Worm (Caenorhabditis elegans) whole organism, L2 larva: ENCODE results near the gene cex-2.

Experiments used
- C34F6.9 ChIP-seq: fragments of 150-350 bp; optimal IDR thresholded peaks from 2 replicates; lab custom pipeline; 2014; ENCODE audit warnings: missing biosample characterization, missing genetic modification characterization
- F13H6.1 ChIP-seq: sonication (generic microtip); optimal IDR thresholded peaks from 2 replicates; lab custom pipeline; 2016; ENCODE audit warnings: missing genetic modification characterization, missing compliant biosample characterization
- R02D3.7 ChIP-seq: fragments of 150-350 bp; optimal IDR thresholded peaks from 2 replicates; lab custom pipeline; 2014; ENCODE audit warnings: missing biosample characterization, missing genetic modification characterization
- Y55F3AM.14 ChIP-seq: fragments of 200-800 bp; sonication (Bioruptor generic); optimal IDR thresholded peaks from 2 replicates; lab custom pipeline; 2018; ENCODE audit warnings: mild to moderate bottlenecking, missing genetic modification characterization, missing compliant biosample characterization
- alr-1 ChIP-seq: fragments of 150-350 bp; optimal IDR thresholded peaks from 2 replicates; lab custom pipeline; 2014; ENCODE audit warnings: missing biosample characterization, missing genetic modification characterization
- ama-1 ChIP-seq: fragments of 150-350 bp; optimal IDR thresholded peaks from 2 replicates; lab custom pipeline; 2018; ENCODE audit warnings: inconsistent platforms
- ceh-16 ChIP-seq: fragments of 150-350 bp; optimal IDR thresholded peaks from 2 replicates; lab custom pipeline; 2014; ENCODE audit warnings: missing biosample characterization, missing genetic modification characterization
- ceh-82 ChIP-seq: fragments of 150-350 bp; optimal IDR thresholded peaks from 2 replicates; lab custom pipeline; 2014; ENCODE audit warnings: missing biosample characterization, missing genetic modification characterization
- crh-2 ChIP-seq: sonication (generic microtip); optimal IDR thresholded peaks from 2 replicates; lab custom pipeline; 2017; ENCODE audit warnings: missing biosample characterization, missing genetic modification characterization
- dmd-4 ChIP-seq: sonication (generic microtip); optimal IDR thresholded peaks from 2 replicates; lab custom pipeline; 2017; ENCODE audit warnings: missing biosample characterization, missing genetic modification characterization
- elt-1 ChIP-seq: fragments of 150-350 bp; optimal IDR thresholded peaks from 2 replicates; lab custom pipeline; 2014; ENCODE audit warnings: missing biosample characterization, missing genetic modification characterization
- elt-3 ChIP-seq: sonication (generic microtip); optimal IDR thresholded peaks from 2 replicates; lab custom pipeline; 2017; ENCODE audit warnings: missing biosample characterization, missing genetic modification characterization
- fos-1 ChIP-seq: fragments of 150-350 bp; optimal IDR thresholded peaks from 2 replicates; lab custom pipeline; 2014; ENCODE audit warnings: missing biosample characterization, missing genetic modification characterization
- gmeb-1 ChIP-seq: fragments of 150-350 bp; optimal IDR thresholded peaks from 2 replicates; lab custom pipeline; 2014; ENCODE audit warnings: missing biosample characterization, missing genetic modification characterization
- lin-11 ChIP-seq: fragments of 150-350 bp; sonication (generic microtip); optimal IDR thresholded peaks from 2 replicates; lab custom pipeline; 2014; ENCODE audit warnings: missing biosample characterization, missing genetic modification characterization, inconsistent platforms, mixed read lengths
- lin-13 ChIP-seq: fragments of 150-350 bp; optimal IDR thresholded peaks from 2 replicates; lab custom pipeline; 2014; ENCODE audit warnings: missing biosample characterization, missing genetic modification reagents, missing genetic modification characterization
- lsy-2 ChIP-seq, 2 experiments: fragments of 150-350 bp in 1 of 2; sonication (generic microtip) in 1 of 2; optimal IDR thresholded peaks; 2 replicates each; lab custom pipeline; 2014 to 2017; ENCODE audit warnings: missing biosample characterization in 2 of 2, missing genetic modification characterization in 2 of 2
- mab-5 ChIP-seq: fragments of 150-350 bp; optimal IDR thresholded peaks from 2 replicates; lab custom pipeline; 2014; ENCODE audit warnings: missing biosample characterization, missing genetic modification characterization
- mbf-1 ChIP-seq: sonication (generic microtip); optimal IDR thresholded peaks from 2 replicates; lab custom pipeline; 2017; ENCODE audit warnings: missing biosample characterization, missing genetic modification characterization
- nhr-11 ChIP-seq: fragments of 150-350 bp; optimal IDR thresholded peaks from 2 replicates; lab custom pipeline; 2014; ENCODE audit warnings: missing biosample characterization, missing genetic modification characterization
- nhr-12 ChIP-seq: fragments of 150-350 bp; optimal IDR thresholded peaks from 2 replicates; lab custom pipeline; 2014; ENCODE audit warnings: missing biosample characterization, missing genetic modification characterization
- nhr-129 ChIP-seq: fragments of 150-350 bp; optimal IDR thresholded peaks from 2 replicates; lab custom pipeline; 2014; ENCODE audit warnings: missing biosample characterization, missing genetic modification characterization
- nhr-21 ChIP-seq: fragments of 150-350 bp; optimal IDR thresholded peaks from 2 replicates; lab custom pipeline; 2014; ENCODE audit warnings: missing biosample characterization, missing genetic modification characterization
- nhr-23 ChIP-seq: fragments of 150-350 bp; optimal IDR thresholded peaks from 2 replicates; lab custom pipeline; 2014; ENCODE audit warnings: missing biosample characterization, missing genetic modification reagents, missing genetic modification characterization
- nhr-25 ChIP-seq: fragments of 150-350 bp; sonication (generic microtip); optimal IDR thresholded peaks from 3 replicates; lab custom pipeline; 2014; ENCODE audit warnings: missing biosample characterization, missing genetic modification characterization
- nhr-77 ChIP-seq: fragments of 150-350 bp; optimal IDR thresholded peaks from 2 replicates; lab custom pipeline; 2014; ENCODE audit warnings: missing biosample characterization, missing genetic modification characterization
- peb-1 ChIP-seq: fragments of 150-350 bp; optimal IDR thresholded peaks from 2 replicates; lab custom pipeline; 2014; ENCODE audit warnings: missing biosample characterization, missing genetic modification characterization
- sem-4 ChIP-seq: fragments of 150-350 bp; optimal IDR thresholded peaks from 2 replicates; lab custom pipeline; 2014; ENCODE audit warnings: missing biosample characterization, missing genetic modification reagents, missing genetic modification characterization
- skn-1 ChIP-seq: sonication (generic microtip); optimal IDR thresholded peaks from 2 replicates; lab custom pipeline; 2017; ENCODE audit warnings: missing biosample characterization, missing genetic modification characterization
- sma-9 ChIP-seq, 2 experiments: fragments of 150-350 bp in 1 of 2; sonication (generic microtip) in 1 of 2; optimal IDR thresholded peaks; 2 replicates each; lab custom pipeline; 2014 to 2016; ENCODE audit warnings: missing genetic modification characterization in 2 of 2, mild to moderate bottlenecking in 1 of 2, missing biosample characterization in 1 of 2, missing compliant biosample characterization in 1 of 2, missing genetic modification reagents in 1 of 2, moderate library complexity in 1 of 2
- unc-39 ChIP-seq: fragments of 150-350 bp; optimal IDR thresholded peaks from 2 replicates; lab custom pipeline; 2014; ENCODE audit warnings: missing biosample characterization, missing genetic modification characterization
- unc-55 ChIP-seq: fragments of 150-350 bp; sonication (generic microtip); optimal IDR thresholded peaks from 3 replicates; lab custom pipeline; 2014; ENCODE audit warnings: missing biosample characterization, missing genetic modification reagents, missing genetic modification characterization
- unc-62 ChIP-seq: fragments of 150-350 bp; optimal IDR thresholded peaks from 2 replicates; lab custom pipeline; 2014; ENCODE audit warnings: missing biosample characterization, missing genetic modification reagents, missing genetic modification characterization
- zag-1 ChIP-seq: fragments of 150-350 bp; optimal IDR thresholded peaks from 2 replicates; lab custom pipeline; 2014; ENCODE audit warnings: missing biosample characterization, missing genetic modification characterization
- ztf-11 ChIP-seq: sonication (generic microtip); optimal IDR thresholded peaks from 2 replicates; lab custom pipeline; 2017; ENCODE audit warnings: missing biosample characterization, missing genetic modification characterization
- ztf-4 ChIP-seq: fragments of 150-350 bp; optimal IDR thresholded peaks from 2 replicates; lab custom pipeline; 2014; ENCODE audit warnings: missing biosample characterization, missing genetic modification characterization

Gene cex-2

DNA sequence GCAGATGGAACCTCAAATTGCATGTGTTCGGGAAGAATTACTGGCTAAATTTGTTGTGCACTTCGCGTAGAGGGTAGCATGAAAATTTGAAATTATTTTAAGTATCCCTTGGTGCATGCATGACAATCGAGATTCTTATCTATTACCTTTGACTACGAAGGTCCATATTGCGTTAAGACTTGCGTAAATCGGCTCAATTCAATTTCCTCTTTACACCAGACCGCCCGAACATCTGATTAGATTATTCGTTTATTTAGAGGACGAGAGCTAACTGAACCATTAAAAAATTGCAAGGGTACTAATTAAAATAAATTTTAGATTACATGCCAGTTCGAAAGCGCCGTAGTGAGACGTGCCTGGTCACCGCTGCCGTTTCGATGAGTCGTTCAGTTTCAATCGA lies 17.6 kb downstream of the cex-2 start:
- no peak for TF ChIP-seq gmeb-1
- TF ChIP-seq lsy-2 (tag; optimal IDR thresholded peaks at IDR 0.05; lab: Kevin White, UChicago), result no peak
- TF ChIP-seq ama-1, result no peak
- no peak for TF ChIP-seq crh-2 (tag; lab: Kevin White, UChicago)
- no peak for TF ChIP-seq lin-13
- TF ChIP-seq ztf-4 (tag; lab: Kevin White, UChicago), result no peak
- no peak for TF ChIP-seq Y55F3AM.14 (GFP tag; lab: Kevin White, UChicago)
- TF ChIP-seq nhr-11, result no peak
- TF ChIP-seq nhr-77 (tag; lab: Kevin White, UChicago), result no peak
- TF ChIP-seq sma-9 (GFP tag; optimal IDR thresholded peaks at IDR 0.05; lab: Kevin White, UChicago), result no peak
- no peak for TF ChIP-seq sma-9 (tag; optimal IDR thresholded peaks at IDR 0.05; lab: Kevin White, UChicago)
- no peak for TF ChIP-seq unc-39 (tag; lab: Kevin White, UChicago)
- TF ChIP-seq R02D3.7, result no peak
- no peak for TF ChIP-seq peb-1
- no peak for TF ChIP-seq alr-1 (tag; lab: Kevin White, UChicago)
- TF ChIP-seq dmd-4 (tag; lab: Kevin White, UChicago), result no peak
- no peak for TF ChIP-seq skn-1 (tag; lab: Kevin White, UChicago)
- no peak for TF ChIP-seq nhr-25 (tag; lab: Kevin White, UChicago)
- TF ChIP-seq sem-4 (tag; lab: Kevin White, UChicago), result no peak
- no peak for TF ChIP-seq ztf-11

DNA sequence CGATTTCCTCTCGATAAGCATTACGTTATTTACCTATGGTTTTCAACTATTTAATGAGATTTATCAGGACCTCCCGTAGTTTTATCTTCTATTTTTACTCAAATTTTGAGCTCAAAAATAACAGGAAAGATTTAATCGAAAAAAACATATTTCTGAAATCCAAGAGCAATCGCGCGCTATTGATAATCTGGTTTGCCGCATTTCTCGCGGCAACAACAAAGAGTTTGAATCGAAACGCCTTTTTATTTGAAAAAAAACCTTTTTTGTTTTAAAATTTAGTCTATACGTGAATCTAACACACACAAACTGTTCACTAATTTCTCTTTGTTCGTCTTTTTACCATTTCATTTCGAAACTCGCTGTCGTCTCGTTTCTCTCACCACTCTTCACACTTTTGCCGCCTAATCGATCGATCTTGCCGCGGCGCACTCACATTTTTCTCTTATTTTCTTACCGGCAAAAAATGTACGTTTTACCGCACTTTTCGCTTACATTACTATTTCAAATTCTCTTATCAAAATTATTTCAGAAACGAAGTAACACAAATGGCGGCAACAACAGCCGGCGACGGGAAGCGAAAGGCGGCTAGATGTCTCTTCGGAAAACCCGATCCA lies 18.9 kb downstream of the cex-2 start, which contains the start of gene cki-2:
Gene cki-2 (plus strand): TSS at position 337 of the 614 bp plus-strand sequence.
- peak; percentile 28 for TF ChIP-seq C34F6.9
- peak; percentile 26 for TF ChIP-seq sma-9 (GFP tag; optimal IDR thresholded peaks at IDR 0.05; lab: Kevin White, UChicago)
- TF ChIP-seq sma-9 (tag; optimal IDR thresholded peaks at IDR 0.05; lab: Kevin White, UChicago), result no peak
- no peak for TF ChIP-seq unc-62 (GFP tag; lab: Kevin White, UChicago)
- no peak for TF ChIP-seq nhr-23 (tag; lab: Kevin White, UChicago)
- TF ChIP-seq fos-1 (tag; lab: Kevin White, UChicago), result peak; percentile 43
- no peak for TF ChIP-seq nhr-21 (tag; lab: Kevin White, UChicago)
- TF ChIP-seq ceh-82 (tag; lab: Kevin White, UChicago), result no peak
- TF ChIP-seq lsy-2 (tag; optimal IDR thresholded peaks at IDR 0.05; lab: Kevin White, UChicago), result peak in 1 of 2 experiments; percentile 45
- TF ChIP-seq unc-55 (GFP tag; lab: Kevin White, UChicago), result peak; percentile 23
- no peak for TF ChIP-seq elt-3

DNA sequence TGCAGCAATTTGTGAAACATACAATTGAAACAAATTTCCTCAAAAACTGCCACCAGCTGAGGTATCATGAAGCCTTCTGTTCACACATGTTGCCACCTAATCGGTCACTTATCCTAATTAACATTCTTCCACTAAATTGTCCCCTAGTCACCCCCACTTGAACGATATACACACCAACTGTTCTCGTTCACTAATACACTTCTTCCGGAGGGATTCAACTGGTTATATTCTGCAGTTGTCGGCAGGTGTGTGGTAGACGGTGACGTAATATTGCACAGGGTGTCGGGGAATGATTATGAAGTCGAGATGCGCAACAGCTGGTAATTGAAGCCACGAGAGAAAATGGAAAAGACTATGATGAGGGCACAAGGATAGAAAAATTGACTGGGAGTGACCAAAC lies 19.8 kb downstream of the cex-2 start:
- TF ChIP-seq ceh-16 (tag; lab: Kevin White, UChicago), result no peak
- TF ChIP-seq nhr-129 (tag; lab: Kevin White, UChicago), result peak; percentile 34
- TF ChIP-seq ama-1, result no peak
- TF ChIP-seq nhr-25 (tag; lab: Kevin White, UChicago), result no peak
- TF ChIP-seq mbf-1 (tag; lab: Kevin White, UChicago), result no peak
- TF ChIP-seq, all 48 proteins: peak for 1

DNA sequence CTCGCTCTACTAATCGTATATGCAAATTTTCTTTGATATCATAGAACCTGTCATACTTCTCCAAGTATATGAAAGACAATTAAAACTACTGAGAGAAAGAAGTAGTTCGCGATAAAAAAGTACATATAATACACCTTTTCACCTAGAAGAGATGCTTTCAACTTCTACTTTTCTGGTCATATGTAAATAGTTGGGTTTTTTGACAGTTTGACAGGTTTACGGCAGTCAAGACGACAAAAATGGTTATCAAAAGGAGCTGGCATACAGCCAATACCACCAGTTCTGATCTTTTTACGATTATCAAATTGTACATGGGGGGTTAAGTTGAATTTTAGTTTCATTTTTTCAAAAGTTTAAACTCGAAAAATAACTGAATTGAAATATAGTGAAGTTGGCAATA lies 20.3 kb downstream of the cex-2 start:
- TF ChIP-seq skn-1 (tag; lab: Kevin White, UChicago), result peak; percentile 30
- peak; percentile 49 for TF ChIP-seq fos-1 (tag; lab: Kevin White, UChicago)
- TF ChIP-seq zag-1 (tag; lab: Kevin White, UChicago), result no peak
- TF ChIP-seq sem-4 (tag; lab: Kevin White, UChicago), result no peak
- no peak for TF ChIP-seq elt-1 (tag; lab: Kevin White, UChicago)
- no peak for TF ChIP-seq nhr-12 (tag; lab: Kevin White, UChicago)
- TF ChIP-seq dmd-4 (tag; lab: Kevin White, UChicago), result no peak
- no peak for TF ChIP-seq F13H6.1 (tag; lab: Kevin White, UChicago)

DNA sequence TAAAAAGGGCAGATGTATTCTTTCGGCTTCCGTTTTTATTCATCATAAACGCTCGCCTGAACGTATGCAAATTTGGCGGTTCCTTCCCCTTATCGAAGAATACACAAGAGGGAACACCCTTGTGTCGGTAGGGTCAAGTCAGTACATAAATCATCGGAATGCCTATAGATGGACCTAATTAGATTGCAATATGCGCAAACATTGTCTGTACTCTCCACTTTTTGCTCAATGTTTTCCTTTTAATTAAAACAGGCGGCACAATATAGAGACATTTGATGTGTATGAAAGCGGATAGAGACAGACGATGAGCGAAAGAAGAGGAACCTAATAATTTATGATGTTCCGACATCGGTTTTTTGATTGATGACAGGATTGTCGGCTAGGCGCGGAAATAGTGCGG lies 21.0 kb downstream of the cex-2 start:
- TF ChIP-seq mab-5 (tag; lab: Kevin White, UChicago), result peak; percentile 49
- no peak for TF ChIP-seq lin-11 (tag; lab: Kevin White, UChicago)
- TF ChIP-seq mbf-1 (tag; lab: Kevin White, UChicago), result no peak
- TF ChIP-seq unc-62 (GFP tag; lab: Kevin White, UChicago), result no peak
- TF ChIP-seq nhr-77 (tag; lab: Kevin White, UChicago), result no peak
